Worm (Caenorhabditis elegans) whole organism, young adult: ENCODE results near the gene rpn-6.2.
"Not testable (repeated sequence)": the region's sequence is repeated elsewhere in the genome, so short reads cannot be mapped to it uniquely, and the experiment has no call there.

ENCODE experiments used
- B0261.1 ChIP-seq: sonication (generic microtip); optimal IDR thresholded peaks from 2 replicates; lab custom pipeline; 2016; ENCODE audit warnings: mild to moderate bottlenecking, missing genetic modification characterization, moderate library complexity, missing compliant biosample characterization
- C06A6.2 ChIP-seq: fragments of 200-800 bp; sonication (Bioruptor generic); conservative IDR thresholded peaks from 2 replicates; pipeline ENCODE4 v1.3.6; 2022; ENCODE audit warnings: missing genetic modification characterization, missing compliant biosample characterization
- D2030.7 ChIP-seq: fragments of 200-800 bp; sonication (Bioruptor generic); IDR thresholded peaks from 2 replicates; pipeline ENCODE4 v1.3.6; 2022; ENCODE audit warnings: missing genetic modification reagents, missing genetic modification characterization, missing compliant biosample characterization
- F22D6.2 ChIP-seq: sonication (generic microtip); optimal IDR thresholded peaks from 2 replicates; lab custom pipeline; 2016; ENCODE audit warnings: mild to moderate bottlenecking, missing genetic modification characterization, missing compliant biosample characterization
- F23B12.7 ChIP-seq: sonication (generic microtip); optimal IDR thresholded peaks from 2 replicates; lab custom pipeline; 2017; ENCODE audit warnings: missing genetic modification characterization, mild to moderate bottlenecking, missing compliant biosample characterization, antibody characterized with exemption, moderate library complexity; ENCODE audit not compliant: insufficient read depth
- F37B4.10 ChIP-seq: fragments of 200-800 bp; sonication (Bioruptor generic); IDR thresholded peaks from 2 replicates; pipeline ENCODE4 v1.3.6; 2022; ENCODE audit warnings: missing genetic modification characterization, missing compliant biosample characterization
- F39B2.1 ChIP-seq: fragments of 200-800 bp; sonication (Bioruptor generic); IDR thresholded peaks from 2 replicates; pipeline ENCODE4 v1.3.6; 2022; ENCODE audit warnings: missing genetic modification reagents, missing genetic modification characterization, missing compliant biosample characterization
- F55B11.4 ChIP-seq: sonication (generic microtip); optimal IDR thresholded peaks from 2 replicates; lab custom pipeline; 2016; ENCODE audit warnings: missing compliant biosample characterization, missing genetic modification characterization, borderline replicate concordance; ENCODE audit not compliant: insufficient read depth
- Y53F4B.3 ChIP-seq: fragments of 200-800 bp; sonication (Bioruptor generic); IDR thresholded peaks from 2 replicates; pipeline ENCODE4 v1.3.6; 2022; ENCODE audit warnings: missing genetic modification reagents, missing genetic modification characterization, missing compliant biosample characterization
- Y53G8AR.9 ChIP-seq: fragments of 200-800 bp; sonication (Bioruptor generic); conservative IDR thresholded peaks from 2 replicates; pipeline ENCODE4 v1.3.6; 2022; ENCODE audit warnings: missing genetic modification reagents, missing genetic modification characterization, missing compliant biosample characterization
- ccch-3 ChIP-seq: fragments of 200-800 bp; sonication (Bioruptor generic); optimal IDR thresholded peaks from 2 replicates; lab custom pipeline; 2018; ENCODE audit warnings: mild to moderate bottlenecking, missing genetic modification characterization, missing compliant biosample characterization
- cebp-1 ChIP-seq, 2 experiments: fragments of 200-800 bp in 1 of 2; sonication (Bioruptor generic) in 1 of 2; sonication (generic microtip) in 1 of 2; IDR thresholded peaks in 1 of 2; optimal IDR thresholded peaks in 1 of 2; 2 replicates each; pipeline versions ENCODE4 v1.3.6 to Lab custom; 2017 to 2022; ENCODE audit warnings: missing compliant biosample characterization in 2 of 2, missing genetic modification characterization in 2 of 2, mild to moderate bottlenecking in 1 of 2, missing genetic modification reagents in 1 of 2, moderate library complexity in 1 of 2
- cebp-2 ChIP-seq: fragments of 200-800 bp; sonication (Bioruptor generic); IDR thresholded peaks from 2 replicates; pipeline ENCODE4 v1.3.6; 2022; ENCODE audit warnings: missing genetic modification characterization, missing compliant biosample characterization
- die-1 ChIP-seq: sonication (generic microtip); optimal IDR thresholded peaks from 2 replicates; lab custom pipeline; 2016; ENCODE audit warnings: missing genotype, mild to moderate bottlenecking, missing genetic modification characterization, missing compliant biosample characterization
- dox-1 ChIP-seq: fragments of 200-800 bp; sonication (Bioruptor generic); IDR thresholded peaks from 2 replicates; pipeline ENCODE4 v1.3.6; 2022; ENCODE audit warnings: missing genetic modification reagents, missing genetic modification characterization, missing compliant biosample characterization
- dpl-1 ChIP-seq: fragments of 150-350 bp; optimal IDR thresholded peaks from 2 replicates; lab custom pipeline; 2014; ENCODE audit warnings: missing biosample characterization, missing genetic modification reagents, missing genetic modification characterization
- egl-18 ChIP-seq: fragments of 200-800 bp; sonication (Bioruptor generic); IDR thresholded peaks from 2 replicates; pipeline ENCODE4 v1.3.6; 2022; ENCODE audit warnings: missing genetic modification reagents, missing genetic modification characterization, missing compliant biosample characterization
- egl-44 ChIP-seq: fragments of 200-800 bp; sonication (Bioruptor generic); IDR thresholded peaks from 2 replicates; pipeline ENCODE4 v1.3.6; 2022; ENCODE audit warnings: missing genetic modification reagents, missing genetic modification characterization, missing compliant biosample characterization
- ekl-4 ChIP-seq: fragments of 200-800 bp; sonication (Bioruptor generic); IDR thresholded peaks from 2 replicates; pipeline ENCODE4 v1.3.6; 2022; ENCODE audit warnings: missing genetic modification reagents, missing genetic modification characterization, missing compliant biosample characterization
- hsf-1 ChIP-seq: fragments of 200-800 bp; sonication (Bioruptor generic); IDR thresholded peaks from 2 replicates; pipeline ENCODE4 v1.3.6; 2022; ENCODE audit warnings: missing genetic modification reagents, missing genetic modification characterization, missing compliant biosample characterization
- let-607 ChIP-seq, 2 experiments: fragments of 200-800 bp in 1 of 2; sonication (Bioruptor generic) in 1 of 2; sonication (generic microtip) in 1 of 2; optimal IDR thresholded peaks; 2 replicates each; lab custom pipeline; 2016 to 2018; ENCODE audit warnings: mild to moderate bottlenecking in 2 of 2, missing compliant biosample characterization in 2 of 2, missing genetic modification characterization in 2 of 2, moderate library complexity in 2 of 2, missing genotype in 1 of 2
- lin-35 ChIP-seq, 3 experiments: fragments of 150-350 bp in 2 of 3; sonication (generic microtip) in 1 of 3; optimal IDR thresholded peaks; 2 replicates each; lab custom pipeline; 2014 to 2018; ENCODE audit warnings: missing biosample characterization in 3 of 3, missing genetic modification characterization in 3 of 3, missing genetic modification reagents in 3 of 3
- lsy-27 ChIP-seq: sonication (generic microtip); optimal IDR thresholded peaks from 2 replicates; lab custom pipeline; 2017; ENCODE audit warnings: missing genetic modification characterization, mild to moderate bottlenecking, missing compliant biosample characterization, antibody characterized with exemption, missing genotype, borderline replicate concordance; ENCODE audit not compliant: insufficient read depth
- madf-3 ChIP-seq: fragments of 200-800 bp; sonication (Bioruptor generic); IDR thresholded peaks from 2 replicates; pipeline ENCODE4 v1.3.6; 2022; ENCODE audit warnings: missing genetic modification reagents, missing genetic modification characterization, missing compliant biosample characterization
- madf-8 ChIP-seq: fragments of 200-800 bp; sonication (Bioruptor generic); conservative IDR thresholded peaks from 2 replicates; pipeline ENCODE4 v1.3.6; 2022; ENCODE audit warnings: missing genetic modification reagents, missing genetic modification characterization, missing compliant biosample characterization
- nhr-120 ChIP-seq: fragments of 200-800 bp; sonication (Bioruptor generic); IDR thresholded peaks from 2 replicates; pipeline ENCODE4 v1.3.6; 2022; ENCODE audit warnings: missing genetic modification characterization, missing compliant biosample characterization
- pha-4 ChIP-seq: fragments of 150-350 bp; sonication (generic microtip); optimal IDR thresholded peaks from 2 replicates; lab custom pipeline; 2014; ENCODE audit warnings: missing biosample characterization, missing genetic modification reagents, missing genetic modification characterization
- sea-2 ChIP-seq: fragments of 200-800 bp; sonication (Bioruptor generic); IDR thresholded peaks from 2 replicates; pipeline ENCODE4 v1.3.6; 2022; ENCODE audit warnings: missing genetic modification characterization, missing compliant biosample characterization
- snpc-1.3 ChIP-seq: sonication (generic microtip); optimal IDR thresholded peaks from 2 replicates; lab custom pipeline; 2017; ENCODE audit warnings: missing genetic modification characterization, mild to moderate bottlenecking, missing compliant biosample characterization, antibody characterized with exemption, moderate library complexity, missing genotype, missing genetic modification reagents; ENCODE audit not compliant: insufficient read depth
- snpc-3.4 ChIP-seq: sonication (generic microtip); optimal IDR thresholded peaks from 2 replicates; lab custom pipeline; 2017; ENCODE audit warnings: missing genetic modification characterization, mild to moderate bottlenecking, missing compliant biosample characterization, antibody characterized with exemption, moderate library complexity, missing genotype, missing genetic modification reagents
- tbx-9 ChIP-seq: sonication (generic microtip); optimal IDR thresholded peaks from 2 replicates; lab custom pipeline; 2016; ENCODE audit warnings: borderline replicate concordance, missing genetic modification characterization, inconsistent platforms, missing compliant biosample characterization
- zfh-2 ChIP-seq: fragments of 200-800 bp; sonication (Bioruptor generic); conservative IDR thresholded peaks from 2 replicates; pipeline ENCODE4 v1.3.6; 2022; ENCODE audit warnings: missing genetic modification reagents, missing genetic modification characterization, missing compliant biosample characterization
- zim-3 ChIP-seq: sonication (generic microtip); optimal IDR thresholded peaks from 2 replicates; lab custom pipeline; 2017; ENCODE audit warnings: mild to moderate bottlenecking, missing genetic modification characterization, moderate library complexity, missing compliant biosample characterization
- ztf-18 ChIP-seq: sonication (generic microtip); optimal IDR thresholded peaks from 2 replicates; lab custom pipeline; 2016; ENCODE audit warnings: missing genotype, mild to moderate bottlenecking, missing genetic modification characterization, missing compliant biosample characterization

rpn-6.2 gene

DNA sequence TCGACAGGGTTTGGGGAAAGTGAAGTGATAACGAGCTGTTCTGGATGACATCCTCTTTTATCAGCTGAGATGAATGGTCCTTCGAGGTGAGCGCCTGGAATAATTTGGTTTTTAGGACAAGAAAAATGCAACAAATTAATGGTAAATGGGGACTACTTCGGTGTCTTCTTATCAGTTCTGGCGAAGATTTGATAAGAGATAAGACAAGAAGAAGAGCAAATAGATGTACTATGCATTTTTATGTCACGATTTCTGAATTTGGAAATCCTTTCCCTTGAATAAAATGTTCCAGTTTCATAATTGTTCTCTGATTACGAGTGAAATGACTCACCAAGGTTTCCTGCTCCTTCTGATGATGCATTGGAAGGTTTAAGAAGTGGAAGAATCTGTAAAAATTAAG is 4.0 kb downstream of the rpn-6.2 start:
- TF ChIP-seq C06A6.2 (no peak), die-1 (tag; lab: Kevin White, UChicago) (no peak), Y53G8AR.9 (GFP tag; lab: Robert Waterston, UW) (no peak), egl-18 (GFP tag; lab: Robert Waterston, UW) (no peak), ztf-18 (no peak), madf-3 (GFP tag; lab: Robert Waterston, UW) (no peak), dpl-1 (no peak), D2030.7 (GFP tag; lab: Robert Waterston, UW) (no peak), sea-2 (GFP tag; lab: Robert Waterston, UW) (no peak), pha-4 (tag; lab: Kevin White, UChicago) (no peak), F39B2.1 (GFP tag; lab: Robert Waterston, UW) (no peak), snpc-1.3 (tag; lab: Kevin White, UChicago) (no peak), cebp-2 (GFP tag; lab: Robert Waterston, UW) (no peak), let-607 (tag; optimal IDR thresholded peaks at IDR 0.05; lab: Kevin White, UChicago) (no peak), nhr-120 (GFP tag; lab: Robert Waterston, UW) (no peak), ccch-3 (GFP tag; lab: Kevin White, UChicago) (no peak)
- TF ChIP-seq, all 124 proteins: peak for 0

ce11 chrIII:8996686-8997085 is 5.1 kb downstream of the rpn-6.2 start, which contains the start of gene skat-1:
Gene skat-1, minus strand, starts transcription at chrIII:8996786.
- no peak for TF ChIP-seq egl-44
- TF ChIP-seq lsy-27: no peak
- TF ChIP-seq zfh-2 (GFP tag; lab: Robert Waterston, UW): no peak
- no peak for TF ChIP-seq F55B11.4 (tag; lab: Kevin White, UChicago)
- no peak for TF ChIP-seq B0261.1
- TF ChIP-seq ekl-4 (GFP tag; lab: Robert Waterston, UW): no peak

ce11 chrIII:8989752-8990151 is 12.0 kb downstream of the rpn-6.2 start, which contains the start of gene R08D7.7:
Gene R08D7.7, plus strand, starts transcription at chrIII:8990052.
- TF ChIP-seq F23B12.7 (tag; lab: Kevin White, UChicago); let-607 (tag; optimal IDR thresholded peaks at IDR 0.05; lab: Kevin White, UChicago); ccch-3 (GFP tag; lab: Kevin White, UChicago): not testable (repeated sequence)

- no peak for TF ChIP-seq dox-1 (GFP tag; lab: Robert Waterston, UW)
- no peak for TF ChIP-seq F22D6.2 (tag; lab: Kevin White, UChicago)
- no peak for TF ChIP-seq madf-8 (GFP tag; lab: Robert Waterston, UW)
- TF ChIP-seq hsf-1: 0 out of 2 replicates have a peak, but pooled peaks have one; percentile 7
- TF ChIP-seq cebp-1 (GFP tag; IDR thresholded peaks at IDR 0.05; lab: Robert Waterston, UW): no peak
- no peak for TF ChIP-seq cebp-1 (tag; optimal IDR thresholded peaks at IDR 0.05; lab: Kevin White, UChicago)
- TF ChIP-seq snpc-3.4 (tag; lab: Kevin White, UChicago): no peak
- peak in 1 of 3 experiments; percentile 3 for TF ChIP-seq lin-35 (GFP tag; optimal IDR thresholded peaks at IDR 0.05; lab: Kevin White, UChicago)
- TF ChIP-seq Y53F4B.3 (GFP tag; lab: Robert Waterston, UW): no peak
- TF ChIP-seq F37B4.10: no peak
- TF ChIP-seq zim-3 (tag; lab: Kevin White, UChicago): no peak
- no peak for TF ChIP-seq tbx-9 (tag; lab: Kevin White, UChicago)
These were observed 13.3 kb downstream of the rpn-6.2 start for ce11 chrIII:8988544-8988943.
